Worm (Caenorhabditis elegans) whole organism, early embryonic: ENCODE data around the gene twk-23.

Experiments
- ama-1 ChIP-seq: fragments of 150-350 bp; optimal IDR thresholded peaks from 2 replicates; lab custom pipeline; 2014
- hmbx-1 ChIP-seq: sonication (generic microtip); optimal IDR thresholded peaks from 2 replicates; lab custom pipeline; 2016; ENCODE audit warnings: mild to moderate bottlenecking, missing genetic modification characterization, missing compliant biosample characterization
- sea-1 ChIP-seq: fragments of 200-800 bp; sonication (Bioruptor generic); conservative IDR thresholded peaks from 2 replicates; pipeline ENCODE4 v1.3.6; 2022; ENCODE audit warnings: missing genetic modification characterization, missing compliant biosample characterization

ce11 chrX:13793525-13793924 lies 29.9 kb downstream of the twk-23 start, which contains the start of gene ZK1086.2:
- TF ChIP-seq ama-1 (lab: Kevin White, UChicago) (no peak), sea-1 (no peak), hmbx-1 (tag; lab: Kevin White, UChicago) (no peak)
